Worm (Caenorhabditis elegans) whole organism, L3 larva: ENCODE data around the gene C36C5.12.

Experiments
- ZK546.5 ChIP-seq: sonication (generic microtip); optimal IDR thresholded peaks from 2 replicates; lab custom pipeline; 2017; ENCODE audit warnings: missing biosample characterization, missing genetic modification characterization
- ceh-16 ChIP-seq: sonication (generic microtip); optimal IDR thresholded peaks from 2 replicates; lab custom pipeline; 2017; ENCODE audit warnings: missing biosample characterization, missing genetic modification characterization
- ceh-82 ChIP-seq: fragments of 150-350 bp; optimal IDR thresholded peaks from 2 replicates; lab custom pipeline; 2014; ENCODE audit warnings: missing biosample characterization, missing genetic modification characterization
- lsy-12 ChIP-seq: sonication (generic microtip); optimal IDR thresholded peaks from 2 replicates; lab custom pipeline; 2016; ENCODE audit warnings: mild to moderate bottlenecking, missing genetic modification characterization, missing compliant biosample characterization
- tbx-2 ChIP-seq: sonication (generic microtip); optimal IDR thresholded peaks from 2 replicates; lab custom pipeline; 2016; ENCODE audit warnings: mild to moderate bottlenecking, missing genetic modification characterization, missing compliant biosample characterization

DNA sequence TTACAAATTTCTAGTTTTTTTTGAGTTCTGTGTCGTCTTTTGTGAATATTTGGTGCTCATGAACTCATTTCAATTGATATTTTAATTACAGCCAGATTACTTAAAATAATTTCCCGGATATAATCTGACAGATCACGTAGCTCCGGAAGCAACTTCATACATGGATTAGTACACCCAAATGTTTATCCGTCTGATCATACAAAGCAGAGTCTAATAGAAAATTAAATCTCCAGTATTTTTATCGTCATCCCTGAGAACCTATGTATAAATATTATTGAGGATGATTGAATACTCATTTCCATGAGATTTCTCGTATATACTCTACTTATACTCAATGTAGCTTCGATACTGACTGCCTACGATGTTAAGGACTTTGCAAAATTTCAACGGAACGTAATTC, 34.2 kb downstream of the C36C5.12 start, which contains the start of gene Y73C8C.12:
- TF ChIP-seq ZK546.5: no peak
- no peak for TF ChIP-seq tbx-2 (tag; lab: Kevin White, UChicago)
- TF ChIP-seq lsy-12 (tag; lab: Kevin White, UChicago): no peak
- no peak for TF ChIP-seq ceh-82
- TF ChIP-seq ceh-16: no peak
